Fruit fly (Drosophila melanogaster) whole organism, pupa: ENCODE data around the gene CG34043.

Experiments used
- CG13204 ChIP-seq: fragments of 200-800 bp; sonication (Bioruptor generic); optimal IDR thresholded peaks from 2 replicates; lab custom pipeline; 2018; ENCODE audit warnings: missing biosample characterization, mild to moderate bottlenecking, missing genetic modification characterization, moderate library complexity
- CG14655 ChIP-seq: fragments of 200-800 bp; sonication (Bioruptor generic); optimal IDR thresholded peaks from 3 replicates; lab custom pipeline; 2017; ENCODE audit warnings: mild to moderate bottlenecking, missing biosample characterization, missing genetic modification reagents, missing genetic modification characterization
- CG17806 ChIP-seq: fragments of 200-800 bp; sonication (Bioruptor generic); optimal IDR thresholded peaks from 2 replicates; lab custom pipeline; 2018; ENCODE audit warnings: missing biosample characterization, mild to moderate bottlenecking, missing genetic modification characterization, moderate library complexity
- CG4496 ChIP-seq: fragments of 200-800 bp; sonication (Bioruptor generic); IDR thresholded peaks from 3 replicates; pipeline ENCODE4 v1.3.6; 2022; ENCODE audit warnings: missing biosample characterization, missing genetic modification characterization
- CG8301 ChIP-seq: fragments of 200-800 bp; sonication (Bioruptor generic); optimal IDR thresholded peaks from 2 replicates; lab custom pipeline; 2018; ENCODE audit warnings: missing biosample characterization, mild to moderate bottlenecking, missing genetic modification characterization
- CG9948 ChIP-seq: fragments of 200-800 bp; sonication (Bioruptor generic); optimal IDR thresholded peaks from 2 replicates; lab custom pipeline; 2018; ENCODE audit warnings: missing biosample characterization, mild to moderate bottlenecking, missing genetic modification characterization, moderate library complexity
- D1 ChIP-seq: fragments of 200-800 bp; sonication (Bioruptor generic); optimal IDR thresholded peaks from 2 replicates; lab custom pipeline; 2018; ENCODE audit warnings: missing biosample characterization, mild to moderate bottlenecking, missing genetic modification characterization, moderate library complexity
- EcR ChIP-seq: fragments of 200-800 bp; sonication (Bioruptor generic); optimal IDR thresholded peaks from 3 replicates; lab custom pipeline; 2019; ENCODE audit warnings: missing biosample characterization, missing genetic modification characterization, mild to moderate bottlenecking, moderate library complexity, missing genetic modification reagents
- Pif1A ChIP-seq: fragments of 200-800 bp; sonication (Bioruptor generic); optimal IDR thresholded peaks from 3 replicates; lab custom pipeline; 2016; ENCODE audit warnings: missing biosample characterization, missing genetic modification characterization
- Snoo ChIP-seq: fragments of 200-800 bp; sonication (Bioruptor generic); optimal IDR thresholded peaks from 3 replicates; lab custom pipeline; 2017; ENCODE audit warnings: missing biosample characterization, mild to moderate bottlenecking, missing genetic modification characterization, inconsistent platforms
- fd96Ca ChIP-seq: fragments of 200-800 bp; sonication (Bioruptor generic); IDR thresholded peaks from 3 replicates; pipeline ENCODE4 v1.3.6; 2022; ENCODE audit warnings: missing biosample characterization, missing genetic modification characterization

dm6 chr2L:10237725-10238446 is 42.8 kb downstream of the CG34043 start, which contains the start of gene mthl15:
- TF ChIP-seq CG9948 (no peak), CG4496 (GFP tag; lab: Robert Waterston, UW) (no peak), CG14655 (GFP tag; lab: Kevin White, UChicago) (no peak), D1 (tag; lab: Kevin White, UChicago) (no peak), EcR (GFP tag; lab: Kevin White, UChicago) (no peak), fd96Ca (no peak), CG17806 (tag; lab: Kevin White, UChicago) (no peak), CG13204 (GFP tag; lab: Kevin White, UChicago) (no peak), Snoo (tag; lab: Kevin White, UChicago) (no peak), CG8301 (tag; lab: Kevin White, UChicago) (no peak), Pif1A (GFP tag; lab: Kevin White, UChicago) (no peak)
